Worm (Caenorhabditis elegans) whole organism, L4 larva: Measurements from ENCODE around the gene clec-266.

Experiments used
- D1046.2 ChIP-seq: fragments of 200-800 bp; sonication (Bioruptor generic); IDR thresholded peaks from 2 replicates; pipeline ENCODE4 v1.3.6; 2022; ENCODE audit warnings: missing genetic modification characterization, missing compliant biosample characterization
- F26F4.8 ChIP-seq: fragments of 200-800 bp; sonication (Bioruptor generic); conservative IDR thresholded peaks from 2 replicates; pipeline ENCODE4 v1.3.6; 2022; ENCODE audit warnings: missing genetic modification characterization, missing compliant biosample characterization
- F37D6.2 ChIP-seq: sonication (generic microtip); optimal IDR thresholded peaks from 2 replicates; lab custom pipeline; 2016; ENCODE audit warnings: mild to moderate bottlenecking, missing genetic modification characterization, missing compliant biosample characterization
- F49E8.2 ChIP-seq: sonication (generic microtip); optimal IDR thresholded peaks from 2 replicates; lab custom pipeline; 2016; ENCODE audit warnings: missing compliant biosample characterization, mild to moderate bottlenecking, missing genetic modification characterization, borderline replicate concordance
- R02D3.7 ChIP-seq: fragments of 150-350 bp; sonication (generic microtip); optimal IDR thresholded peaks from 3 replicates; lab custom pipeline; 2014; ENCODE audit warnings: missing biosample characterization, missing genetic modification characterization
- T26A8.4 ChIP-seq: fragments of 200-800 bp; sonication (Bioruptor generic); IDR thresholded peaks from 2 replicates; pipeline ENCODE4 v1.3.6; 2022; ENCODE audit warnings: missing genetic modification characterization, missing compliant biosample characterization
- Y5F2A.4 ChIP-seq: fragments of 200-800 bp; sonication (Bioruptor generic); optimal IDR thresholded peaks from 2 replicates; lab custom pipeline; 2018; ENCODE audit warnings: mild to moderate bottlenecking, missing genetic modification characterization, missing compliant biosample characterization
- aly-2 ChIP-seq: sonication (generic microtip); optimal IDR thresholded peaks from 2 replicates; lab custom pipeline; 2018; ENCODE audit warnings: missing biosample characterization, missing genetic modification characterization
- ama-1 ChIP-seq: fragments of 150-350 bp; optimal IDR thresholded peaks from 2 replicates; lab custom pipeline; 2014; ENCODE audit warnings: inconsistent platforms, mixed read lengths
- ceh-20 ChIP-seq: fragments of 200-800 bp; sonication (Bioruptor generic); IDR thresholded peaks from 2 replicates; pipeline ENCODE4 v1.3.6; 2022; ENCODE audit warnings: missing genetic modification reagents, missing genetic modification characterization, missing compliant biosample characterization
- ceh-28 ChIP-seq: fragments of 150-350 bp; optimal IDR thresholded peaks from 2 replicates; lab custom pipeline; 2014; ENCODE audit warnings: missing biosample characterization, missing genetic modification reagents, missing genetic modification characterization
- ceh-44 ChIP-seq: fragments of 200-800 bp; sonication (Bioruptor generic); IDR thresholded peaks from 2 replicates; pipeline ENCODE4 v1.3.6; 2022; ENCODE audit warnings: missing genetic modification reagents, missing genetic modification characterization, missing compliant biosample characterization
- ces-1 ChIP-seq: fragments of 150-350 bp; sonication (generic microtip); optimal IDR thresholded peaks from 4 replicates; lab custom pipeline; 2014; ENCODE audit warnings: missing biosample characterization, missing genetic modification reagents, missing genetic modification characterization
- daf-16 ChIP-seq, 3 experiments: sonication (generic microtip); optimal IDR thresholded peaks; 2 replicates each; lab custom pipeline; 2016 to 2017; ENCODE audit warnings: missing genetic modification characterization in 3 of 3, missing genetic modification reagents in 3 of 3, mild to moderate bottlenecking in 2 of 3, missing compliant biosample characterization in 2 of 3, missing biosample characterization in 1 of 3, moderate library complexity in 1 of 3
- daf-19 ChIP-seq: fragments of 200-800 bp; sonication (Bioruptor generic); conservative IDR thresholded peaks from 2 replicates; pipeline ENCODE4 v1.3.6; 2022; ENCODE audit warnings: missing genetic modification characterization, missing compliant biosample characterization
- dmd-6 ChIP-seq: fragments of 200-800 bp; sonication (Bioruptor generic); IDR thresholded peaks from 2 replicates; pipeline ENCODE4 v1.3.6; 2022; ENCODE audit warnings: missing genetic modification reagents, missing genetic modification characterization, missing compliant biosample characterization
- dmd-9 ChIP-seq: fragments of 200-800 bp; sonication (Bioruptor generic); IDR thresholded peaks from 2 replicates; pipeline ENCODE4 v1.3.6; 2022; ENCODE audit warnings: missing genetic modification reagents, missing genetic modification characterization, missing compliant biosample characterization
- duxl-1 ChIP-seq: sonication (generic microtip); optimal IDR thresholded peaks from 2 replicates; lab custom pipeline; 2016; ENCODE audit warnings: mild to moderate bottlenecking, missing genetic modification characterization, moderate library complexity, missing compliant biosample characterization; ENCODE audit not compliant: poor library complexity
- dve-1 ChIP-seq: sonication (generic microtip); optimal IDR thresholded peaks from 2 replicates; lab custom pipeline; 2017; ENCODE audit warnings: antibody characterized with exemption, mild to moderate bottlenecking, missing genetic modification characterization, missing compliant biosample characterization; ENCODE audit not compliant: insufficient read depth
- egl-27 ChIP-seq: sonication (generic microtip); optimal IDR thresholded peaks from 3 replicates; lab custom pipeline; 2017; ENCODE audit warnings: missing biosample characterization, missing genetic modification reagents, missing genetic modification characterization
- gei-8 ChIP-seq: fragments of 200-800 bp; sonication (Bioruptor generic); optimal IDR thresholded peaks from 2 replicates; lab custom pipeline; 2018; ENCODE audit warnings: mild to moderate bottlenecking, missing genetic modification characterization, missing compliant biosample characterization
- hlh-11 ChIP-seq: fragments of 200-800 bp; sonication (Bioruptor generic); optimal IDR thresholded peaks from 2 replicates; lab custom pipeline; 2018; ENCODE audit warnings: mild to moderate bottlenecking, missing genetic modification characterization, missing compliant biosample characterization
- hlh-30 ChIP-seq: sonication (generic microtip); optimal IDR thresholded peaks from 2 replicates; lab custom pipeline; 2017; ENCODE audit warnings: antibody characterized with exemption, mild to moderate bottlenecking, missing genetic modification characterization, missing compliant biosample characterization; ENCODE audit not compliant: insufficient read depth
- hmg-1.1 ChIP-seq: fragments of 200-800 bp; sonication (Bioruptor generic); IDR thresholded peaks from 2 replicates; pipeline ENCODE4 v1.3.6; 2022; ENCODE audit warnings: missing genetic modification reagents, missing genetic modification characterization, missing compliant biosample characterization
- lim-7 ChIP-seq: fragments of 200-800 bp; sonication (Bioruptor generic); IDR thresholded peaks from 2 replicates; pipeline ENCODE4 v1.3.6; 2022; ENCODE audit warnings: missing genetic modification characterization, missing compliant biosample characterization
- lin-1 ChIP-seq: fragments of 200-800 bp; sonication (Bioruptor generic); IDR thresholded peaks from 2 replicates; pipeline ENCODE4 v1.3.6; 2022; ENCODE audit warnings: missing genetic modification reagents, missing genetic modification characterization, missing compliant biosample characterization
- lin-38 ChIP-seq: fragments of 200-800 bp; sonication (Bioruptor generic); IDR thresholded peaks from 2 replicates; pipeline ENCODE4 v1.3.6; 2022; ENCODE audit warnings: missing genetic modification reagents, missing genetic modification characterization, missing compliant biosample characterization
- lir-3 ChIP-seq: sonication (generic microtip); optimal IDR thresholded peaks from 2 replicates; lab custom pipeline; 2016; ENCODE audit warnings: mild to moderate bottlenecking, missing genetic modification characterization, missing compliant biosample characterization
- mdt-29 ChIP-seq: fragments of 200-800 bp; sonication (Bioruptor generic); IDR thresholded peaks from 2 replicates; pipeline ENCODE4 v1.3.6; 2022; ENCODE audit warnings: missing genetic modification reagents, missing genetic modification characterization, missing compliant biosample characterization
- mep-1 ChIP-seq: fragments of 150-350 bp; sonication (generic microtip); optimal IDR thresholded peaks from 3 replicates; lab custom pipeline; 2014; ENCODE audit warnings: missing biosample characterization, missing genetic modification characterization
- mxl-3 ChIP-seq: fragments of 200-800 bp; sonication (Bioruptor generic); optimal IDR thresholded peaks from 2 replicates; lab custom pipeline; 2018; ENCODE audit warnings: mild to moderate bottlenecking, missing genetic modification characterization, missing compliant biosample characterization
- nhr-48 ChIP-seq: sonication (generic microtip); optimal IDR thresholded peaks from 2 replicates; lab custom pipeline; 2016; ENCODE audit warnings: mild to moderate bottlenecking, missing genetic modification characterization, missing compliant biosample characterization
- nhr-6 ChIP-seq: fragments of 150-350 bp; optimal IDR thresholded peaks from 2 replicates; lab custom pipeline; 2014; ENCODE audit warnings: missing biosample characterization, missing genetic modification characterization
- nhr-77 ChIP-seq: fragments of 150-350 bp; optimal IDR thresholded peaks from 2 replicates; lab custom pipeline; 2014; ENCODE audit warnings: missing biosample characterization, missing genetic modification characterization
- pha-4 ChIP-seq, 2 experiments: fragments of 150-350 bp in 1 of 2; fragments of 200-800 bp in 1 of 2; sonication (Bioruptor generic) in 1 of 2; IDR thresholded peaks in 1 of 2; optimal IDR thresholded peaks in 1 of 2; 2 replicates each; pipeline versions ENCODE4 v1.3.6 to Lab custom; 2014 to 2022; ENCODE audit warnings: missing genetic modification characterization in 2 of 2, missing genetic modification reagents in 2 of 2, missing biosample characterization in 1 of 2, missing compliant biosample characterization in 1 of 2
- php-3 ChIP-seq: fragments of 200-800 bp; sonication (Bioruptor generic); IDR thresholded peaks from 2 replicates; pipeline ENCODE4 v1.3.6; 2022; ENCODE audit warnings: missing genetic modification reagents, missing genetic modification characterization, missing compliant biosample characterization
- pqm-1 ChIP-seq: sonication (generic microtip); optimal IDR thresholded peaks from 2 replicates; lab custom pipeline; 2017; ENCODE audit warnings: missing biosample characterization, missing genetic modification characterization
- rbr-2 ChIP-seq: sonication (generic microtip); optimal IDR thresholded peaks from 2 replicates; lab custom pipeline; 2016; ENCODE audit warnings: missing genotype, missing genetic modification characterization, missing compliant biosample characterization
- saeg-2 ChIP-seq: fragments of 200-800 bp; sonication (Bioruptor generic); IDR thresholded peaks from 2 replicates; pipeline ENCODE4 v1.3.6; 2022; ENCODE audit warnings: missing genetic modification reagents, missing genetic modification characterization, missing compliant biosample characterization
- sdz-12 ChIP-seq: fragments of 200-800 bp; sonication (Bioruptor generic); optimal IDR thresholded peaks from 2 replicates; lab custom pipeline; 2018; ENCODE audit warnings: mild to moderate bottlenecking, missing genetic modification characterization, missing compliant biosample characterization
- skn-1 ChIP-seq: fragments of 150-350 bp; optimal IDR thresholded peaks from 2 replicates; lab custom pipeline; 2014; ENCODE audit warnings: missing biosample characterization, missing genetic modification characterization
- spr-1 ChIP-seq: sonication (generic microtip); optimal IDR thresholded peaks from 2 replicates; lab custom pipeline; 2016; ENCODE audit warnings: mild to moderate bottlenecking, missing genetic modification characterization, missing compliant biosample characterization
- spr-3 ChIP-seq: fragments of 200-800 bp; sonication (Bioruptor generic); optimal IDR thresholded peaks from 2 replicates; lab custom pipeline; 2018; ENCODE audit warnings: mild to moderate bottlenecking, missing genetic modification characterization, missing compliant biosample characterization
- unc-130 ChIP-seq: sonication (generic microtip); optimal IDR thresholded peaks from 2 replicates; lab custom pipeline; 2016; ENCODE audit warnings: missing genetic modification reagents, missing genetic modification characterization, missing compliant biosample characterization
- unc-62 ChIP-seq, 3 experiments: fragments of 150-350 bp in 1 of 3; sonication (generic microtip); optimal IDR thresholded peaks in 2 of 3; peaks in 1 of 3; 1 replicate in 1 of 3; 2 replicates in 2 of 3; lab custom pipeline; 2014 to 2017; ENCODE audit warnings: missing biosample characterization in 3 of 3, missing genetic modification characterization in 3 of 3, missing genetic modification reagents in 3 of 3, missing genotype in 1 of 3
- zag-1 ChIP-seq: fragments of 150-350 bp; optimal IDR thresholded peaks from 2 replicates; lab custom pipeline; 2014; ENCODE audit warnings: missing biosample characterization, missing genetic modification characterization
- zip-11 ChIP-seq: fragments of 200-800 bp; sonication (Bioruptor generic); IDR thresholded peaks from 2 replicates; pipeline ENCODE4 v1.3.6; 2022; ENCODE audit warnings: missing genetic modification characterization, missing compliant biosample characterization
- ztf-7 ChIP-seq: fragments of 150-350 bp; optimal IDR thresholded peaks from 2 replicates; lab custom pipeline; 2014; ENCODE audit warnings: missing biosample characterization, missing genetic modification characterization

The clec-266 gene

DNA sequence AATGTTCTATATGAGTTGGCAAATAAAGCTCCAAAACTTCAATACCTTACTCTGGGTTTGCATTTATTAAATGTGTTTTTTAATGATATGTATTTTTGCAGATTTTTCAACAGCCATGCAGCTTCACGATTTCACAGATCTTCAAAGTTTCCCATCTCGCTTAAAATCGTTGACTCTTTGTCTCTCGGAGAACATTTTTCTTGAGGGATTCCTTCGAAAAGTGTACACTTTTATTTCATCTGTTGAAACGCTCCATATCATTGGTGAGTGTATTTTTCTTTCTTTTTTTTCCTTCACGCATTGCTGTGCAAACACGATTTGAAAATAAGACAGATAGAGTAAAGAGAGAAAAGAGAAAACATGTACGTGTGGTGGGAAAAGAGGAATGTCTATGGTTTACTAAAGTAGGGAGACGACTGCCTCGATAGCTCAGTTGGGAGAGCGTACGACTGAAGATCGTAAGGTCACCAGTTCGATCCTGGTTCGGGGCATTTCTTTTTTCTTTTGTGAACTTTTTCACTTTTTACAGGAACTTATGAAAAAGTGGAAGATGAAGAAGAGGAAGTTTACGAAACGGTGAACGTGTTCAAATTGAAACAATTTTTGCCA, 29.4 kb downstream of the clec-266 start:
- TF ChIP-seq saeg-2 (GFP tag; lab: Robert Waterston, UW) (peak; percentile 84), Y5F2A.4 (GFP tag; lab: Kevin White, UChicago) (peak; percentile 61), unc-62 (GFP tag; optimal IDR thresholded peaks at IDR 0.05 in 1 of 2; lab: Kevin White, UChicago) (peak in 1 of 2 experiments; percentile 94), unc-62 (tag; optimal IDR thresholded peaks at IDR 0.05; lab: Kevin White, UChicago) (no peak), T26A8.4 (GFP tag; lab: Robert Waterston, UW) (no peak), ama-1 (lab: Kevin White, UChicago) (no peak), php-3 (GFP tag; lab: Robert Waterston, UW) (peak; percentile 83), D1046.2 (GFP tag; lab: Robert Waterston, UW) (peak; percentile 72; the same call in 1 of the 2 replicates), gei-8 (peak; percentile 81), dve-1 (peak; percentile 52), egl-27 (no peak), hlh-30 (tag; lab: Kevin White, UChicago) (peak; percentile 79), lin-1 (GFP tag; lab: Robert Waterston, UW) (peak; percentile 91), zag-1 (tag; lab: Kevin White, UChicago) (no peak), spr-3 (GFP tag; lab: Kevin White, UChicago) (peak; percentile 67), aly-2 (tag; lab: Kevin White, UChicago) (no peak), duxl-1 (tag; lab: Kevin White, UChicago) (no peak), ces-1 (GFP tag; lab: Kevin White, UChicago) (peak; percentile 30), pha-4 (GFP tag; IDR thresholded peaks at IDR 0.05; lab: Robert Waterston, UW) (peak; percentile 95), pha-4 (tag; optimal IDR thresholded peaks at IDR 0.05; lab: Kevin White, UChicago) (no peak), zip-11 (GFP tag; lab: Robert Waterston, UW) (0 out of 2 replicates have a peak, but pooled peaks have one; percentile 52), sdz-12 (GFP tag; lab: Kevin White, UChicago) (peak; percentile 46), F26F4.8 (peak; percentile 94), lir-3 (tag; lab: Kevin White, UChicago) (peak; percentile 37), mep-1 (tag; lab: Kevin White, UChicago) (peak; percentile 83), unc-130 (peak; percentile 41), ceh-28 (tag; lab: Kevin White, UChicago) (no peak), lin-38 (no peak; the same call in 1 of the 2 replicates), lim-7 (GFP tag; lab: Robert Waterston, UW) (peak; percentile 97), mxl-3 (peak; percentile 55), rbr-2 (tag; lab: Kevin White, UChicago) (peak; percentile 68), ceh-20 (GFP tag; lab: Robert Waterston, UW) (peak; percentile 79), nhr-77 (tag; lab: Kevin White, UChicago) (peak; percentile 38), ceh-44 (GFP tag; lab: Robert Waterston, UW) (0 out of 2 replicates have a peak, but pooled peaks have one; percentile 55), skn-1 (no peak), dmd-9 (peak; percentile 82), hmg-1.1 (peak; percentile 91), hlh-11 (tag; lab: Kevin White, UChicago) (peak; percentile 52), dmd-6 (GFP tag; lab: Robert Waterston, UW) (peak; percentile 76; the same call in 1 of the 2 replicates), ztf-7 (tag; lab: Kevin White, UChicago) (peak; percentile 60), nhr-6 (peak; percentile 44), mdt-29 (no peak), F37D6.2 (peak; percentile 35), nhr-48 (peak; percentile 68), F49E8.2 (tag; lab: Kevin White, UChicago) (peak; percentile 58), spr-1 (tag; lab: Kevin White, UChicago) (peak; percentile 49), daf-16 (GFP tag; optimal IDR thresholded peaks at IDR 0.05; lab: Kevin White, UChicago) (peak; percentile 63 to 93), daf-16 (tag; optimal IDR thresholded peaks at IDR 0.05; lab: Kevin White, UChicago) (peak; percentile 68), pqm-1 (no peak), daf-19 (GFP tag; lab: Robert Waterston, UW) (peak; percentile 91), R02D3.7 (tag; lab: Kevin White, UChicago) (peak; percentile 21)
